Worm (Caenorhabditis elegans): Measurements from ENCODE around the gene C13C4.7.
A peak's percentile ranks its signal among the peaks of the same experiment; 100 is the strongest.

The C13C4.7 gene

DNA sequence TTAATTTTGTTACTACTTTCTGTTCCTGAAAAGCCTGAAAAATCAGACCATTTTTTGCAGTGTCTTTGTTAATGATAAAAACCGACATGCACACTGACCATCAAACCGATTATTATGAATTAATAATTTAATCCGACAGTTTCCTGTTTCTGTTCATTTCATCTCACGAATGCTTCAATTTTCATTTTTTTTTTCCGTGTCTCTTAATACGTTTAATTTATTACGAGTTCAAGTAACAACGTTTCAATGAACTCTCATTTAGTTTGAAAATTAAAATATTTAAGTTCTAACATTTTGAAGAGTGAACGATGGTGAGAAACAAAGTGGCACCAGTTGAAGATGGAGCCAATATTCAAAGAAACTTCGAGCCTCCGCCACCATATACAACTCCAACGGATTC, 5.6 kb downstream of the C13C4.7 start, which contains the start of gene spin-1:
Gene spin-1 (plus strand): TSS at position 301 of the 400 bp plus-strand sequence.
- TF ChIP-seq sox-4 (tag; optimal IDR thresholded peaks at IDR 0.05): no peak
- no peak for TF ChIP-seq ceh-24 (tag; optimal IDR thresholded peaks at IDR 0.05)

- TF ChIP-seq unc-55 (GFP tag; optimal IDR thresholded peaks at IDR 0.05): no peak
These were observed 6.6 kb downstream of the C13C4.7 start for ce11 chrV:12113726-12114125.

DNA sequence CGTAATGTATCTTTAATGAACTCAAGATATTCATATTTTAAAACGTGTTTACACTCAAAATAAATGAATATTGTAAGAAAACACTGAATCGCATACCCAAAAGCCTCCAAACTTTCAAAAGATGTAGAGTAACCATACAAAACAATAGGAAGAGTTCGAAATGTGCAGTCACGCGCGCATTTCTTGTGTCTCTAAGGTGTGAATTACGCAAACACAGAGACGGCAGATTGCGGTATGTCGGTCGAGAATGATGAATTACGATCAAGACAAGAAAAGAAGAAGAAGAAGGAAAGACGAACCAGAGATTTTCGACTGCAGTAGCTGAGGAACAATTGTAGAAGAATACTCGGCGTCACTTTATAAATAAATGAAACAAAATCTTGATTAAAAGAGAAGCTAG, 8.8 kb downstream of the C13C4.7 start, which contains the start of gene lhpp-1:
Gene lhpp-1 (minus strand): TSS at position 354 of the 400 bp plus-strand sequence.
- no peak for TF ChIP-seq ceh-18 (tag; optimal IDR thresholded peaks at IDR 0.05)
- TF ChIP-seq unc-55 (GFP tag; optimal IDR thresholded peaks at IDR 0.05): peak; percentile 33
- peak; percentile 55 for TF ChIP-seq hlh-30 (tag; optimal IDR thresholded peaks at IDR 0.05; ENCODE audit: insufficient read depth)

ce11 chrV:12106841-12107240, 13.4 kb downstream of the C13C4.7 start, which contains the start of gene nhr-136:
Gene nhr-136, plus strand, starts transcription at chrV:12107141.
- TF ChIP-seq hlh-8 (tag; optimal IDR thresholded peaks at IDR 0.05) (no peak), odd-2 (tag; optimal IDR thresholded peaks at IDR 0.05) (no peak), hlh-6 (tag; optimal IDR thresholded peaks at IDR 0.05) (no peak), hlh-30 (tag; optimal IDR thresholded peaks at IDR 0.05; ENCODE audit: insufficient read depth) (no peak), C38D4.7 (GFP tag; optimal IDR thresholded peaks at IDR 0.05) (no peak), dve-1 (tag; optimal IDR thresholded peaks at IDR 0.05) (no peak), lim-6 (tag; optimal IDR thresholded peaks at IDR 0.05) (no peak), ceh-9 (tag; optimal IDR thresholded peaks at IDR 0.05) (no peak)

DNA sequence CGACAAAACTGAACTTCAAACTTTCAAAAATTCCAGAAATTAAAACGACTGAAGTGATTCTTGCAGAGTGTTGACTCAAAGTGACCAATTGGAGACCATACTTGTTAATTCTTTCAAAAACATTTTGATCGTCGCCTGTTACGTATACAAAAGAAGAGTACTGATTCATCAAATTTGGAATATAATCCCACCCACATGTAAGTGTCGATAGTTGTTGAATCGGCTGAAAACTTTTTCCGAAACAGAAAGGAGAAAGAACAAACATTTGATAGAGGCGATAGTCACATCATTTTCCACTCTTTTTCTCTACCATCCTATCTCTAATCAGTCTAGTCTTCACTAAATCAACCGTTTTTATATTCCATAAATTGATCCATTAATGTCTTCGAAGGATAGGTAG, 16.4 kb downstream of the C13C4.7 start, which contains the start of gene nhr-153:
Gene nhr-153 (plus strand): TSS at position 301 of the 400 bp plus-strand sequence.
- no peak for TF ChIP-seq ceh-18 (tag; optimal IDR thresholded peaks at IDR 0.05)
- TF ChIP-seq fkh-10 (GFP tag; optimal IDR thresholded peaks at IDR 0.05): no peak
- TF ChIP-seq pha-2 (tag; optimal IDR thresholded peaks at IDR 0.05): no peak
- no peak for TF ChIP-seq nhr-11 (tag; optimal IDR thresholded peaks at IDR 0.05)
- TF ChIP-seq T23F11.4 (GFP tag; optimal IDR thresholded peaks at IDR 0.05): no peak
- no peak for TF ChIP-seq ref-2 (tag; optimal IDR thresholded peaks at IDR 0.05)
- no peak for TF ChIP-seq sdc-2 (tag; optimal IDR thresholded peaks at IDR 0.05)
- TF ChIP-seq ceh-14 (tag; optimal IDR thresholded peaks at IDR 0.05): no peak
- TF ChIP-seq ceh-30 (tag; optimal IDR thresholded peaks at IDR 0.05): no peak
- no peak for TF ChIP-seq hlh-8 (tag; optimal IDR thresholded peaks at IDR 0.05)

ce11 chrV:12100794-12101343, 19.4 kb downstream of the C13C4.7 start, which contains the start of gene nhr-154:
Gene nhr-154, plus strand, starts transcription at chrV:12101293.
- no peak for TF ChIP-seq ceh-22 (tag; optimal IDR thresholded peaks at IDR 0.05)
- no peak for TF ChIP-seq Y22D7AL.16 (tag; optimal IDR thresholded peaks at IDR 0.05)
- TF ChIP-seq ceh-24 (tag; optimal IDR thresholded peaks at IDR 0.05): no peak
- no peak for TF ChIP-seq odd-2 (tag; optimal IDR thresholded peaks at IDR 0.05)
- no peak for TF ChIP-seq dmd-4 (tag; optimal IDR thresholded peaks at IDR 0.05; ENCODE audit: borderline replicate concordance)
- TF ChIP-seq elt-4 (tag; optimal IDR thresholded peaks at IDR 0.05): no peak
- no peak for TF ChIP-seq unc-42 (tag; optimal IDR thresholded peaks at IDR 0.05)
- TF ChIP-seq ceh-6 (GFP tag; optimal IDR thresholded peaks at IDR 0.05): no peak
- TF ChIP-seq fkh-6 (tag; optimal IDR thresholded peaks at IDR 0.05): no peak
- no peak for TF ChIP-seq zip-5 (tag; optimal IDR thresholded peaks at IDR 0.05)
- no peak for TF ChIP-seq hlh-30 (tag; optimal IDR thresholded peaks at IDR 0.05; ENCODE audit: insufficient read depth)
- TF ChIP-seq rnt-1 (tag; optimal IDR thresholded peaks at IDR 0.05): no peak
- TF ChIP-seq ceh-34 (tag; optimal IDR thresholded peaks at IDR 0.05): no peak
- no peak for TF ChIP-seq pqm-1 (tag; optimal IDR thresholded peaks at IDR 0.05)
- no peak for TF ChIP-seq ceh-45 (GFP tag; IDR thresholded peaks at IDR 0.05)
- no peak for TF ChIP-seq hlh-6 (tag; optimal IDR thresholded peaks at IDR 0.05)
- no peak for TF ChIP-seq nhr-232 (tag; optimal IDR thresholded peaks at IDR 0.05)
- no peak for TF ChIP-seq che-1 (tag; optimal IDR thresholded peaks at IDR 0.05)
